Fruit fly (Drosophila melanogaster) whole organism, embryonic: Measurements from ENCODE around the gene AP-2mu.
A peak's percentile ranks its signal among the peaks of the same experiment; 100 is the strongest.

Source experiments
- Ada2b ChIP-seq: fragments of 200-800 bp; sonication (Bioruptor generic); IDR thresholded peaks from 2 replicates; pipeline ENCODE4 v1.3.6; 2022; ENCODE audit warnings: missing biosample characterization, missing genetic modification characterization
- Antp ChIP-seq: fragments of 200-800 bp; sonication (Bioruptor generic); optimal IDR thresholded peaks from 3 replicates; lab custom pipeline; 2016; ENCODE audit warnings: missing biosample characterization, missing genetic modification characterization
- Bgb ChIP-seq: fragments of 200-800 bp; sonication (Bioruptor generic); IDR thresholded peaks from 2 replicates; pipeline ENCODE4 v1.3.6; 2022; ENCODE audit warnings: missing biosample characterization, missing genetic modification characterization; ENCODE audit not compliant: partially characterized antibody
- CG10543 ChIP-seq: fragments of 200-800 bp; sonication (Bioruptor generic); optimal IDR thresholded peaks from 3 replicates; lab custom pipeline; 2017; ENCODE audit warnings: missing biosample characterization, mild to moderate bottlenecking, missing genetic modification characterization, moderate library complexity
- CG11093 ChIP-seq: fragments of 200-800 bp; sonication (Bioruptor generic); IDR thresholded peaks from 3 replicates; pipeline ENCODE4 v1.3.6; 2022; ENCODE audit warnings: missing biosample characterization, missing genetic modification characterization
- CG11456 ChIP-seq: fragments of 200-800 bp; sonication (Bioruptor generic); IDR thresholded peaks from 3 replicates; pipeline ENCODE4 v1.3.6; 2022; ENCODE audit warnings: missing biosample characterization, missing genetic modification characterization
- CG12071 ChIP-seq: fragments of 200-800 bp; sonication (Bioruptor generic); optimal IDR thresholded peaks from 3 replicates; lab custom pipeline; 2018; ENCODE audit warnings: missing biosample characterization, mild to moderate bottlenecking, missing genetic modification characterization
- CG1233 ChIP-seq: fragments of 200-800 bp; sonication (Bioruptor generic); optimal IDR thresholded peaks from 4 replicates; lab custom pipeline; 2018; ENCODE audit warnings: missing biosample characterization, mild to moderate bottlenecking, missing genetic modification characterization
- CG12769 ChIP-seq: fragments of 200-800 bp; sonication (Bioruptor generic); optimal IDR thresholded peaks from 2 replicates; lab custom pipeline; 2019; ENCODE audit warnings: missing biosample characterization, mild to moderate bottlenecking, missing genetic modification characterization, moderate library complexity
- CG14965 ChIP-seq: fragments of 200-800 bp; sonication (Bioruptor generic); optimal IDR thresholded peaks from 2 replicates; lab custom pipeline; 2016; ENCODE audit warnings: missing biosample characterization, missing genetic modification characterization, borderline replicate concordance
- CG1603 ChIP-seq: fragments of 200-800 bp; sonication (Bioruptor generic); optimal IDR thresholded peaks from 2 replicates; lab custom pipeline; 2019; ENCODE audit warnings: missing biosample characterization, mild to moderate bottlenecking, missing genetic modification characterization, moderate library complexity
- CG17328 ChIP-seq: fragments of 200-800 bp; sonication (Bioruptor generic); IDR thresholded peaks from 2 replicates; pipeline ENCODE4 v1.3.6; 2022; ENCODE audit warnings: missing biosample characterization, missing genetic modification characterization
- CG2120 ChIP-seq: fragments of 200-800 bp; sonication (Bioruptor generic); optimal IDR thresholded peaks from 3 replicates; lab custom pipeline; 2016; ENCODE audit warnings: missing biosample characterization, missing genetic modification characterization
- CG2889 ChIP-seq: fragments of 200-800 bp; sonication (Bioruptor generic); IDR thresholded peaks from 3 replicates; pipeline ENCODE4 v1.3.6; 2022; ENCODE audit warnings: missing biosample characterization, missing genetic modification characterization
- CG31441 ChIP-seq: fragments of 200-800 bp; sonication (Bioruptor generic); IDR thresholded peaks from 2 replicates; pipeline ENCODE4 v1.3.6; 2022; ENCODE audit warnings: missing biosample characterization, missing genetic modification characterization
- CG32767 ChIP-seq: fragments of 200-800 bp; sonication (Bioruptor generic); IDR thresholded peaks from 2 replicates; pipeline ENCODE4 v1.3.6; 2022; ENCODE audit warnings: missing biosample characterization, missing genetic modification characterization
- CG3726 ChIP-seq: fragments of 200-800 bp; sonication (Bioruptor generic); IDR thresholded peaks from 3 replicates; pipeline ENCODE4, ENCODE4 v1.3.6; 2022; ENCODE audit warnings: missing biosample characterization, missing genetic modification characterization
- CG7839 ChIP-seq: fragments of 200-800 bp; sonication (Bioruptor generic); optimal IDR thresholded peaks from 3 replicates; lab custom pipeline; 2018; ENCODE audit warnings: missing biosample characterization, mild to moderate bottlenecking, missing genetic modification characterization, moderate library complexity
- CG9797 ChIP-seq: fragments of 200-800 bp; sonication (Bioruptor generic); optimal IDR thresholded peaks from 3 replicates; lab custom pipeline; 2018; ENCODE audit warnings: missing biosample characterization, mild to moderate bottlenecking, missing genetic modification characterization
- HLH3B ChIP-seq: fragments of 200-800 bp; sonication (Bioruptor generic); IDR thresholded peaks from 2 replicates; pipeline ENCODE4 v1.3.6; 2022; ENCODE audit warnings: missing biosample characterization, missing genetic modification characterization
- Hr3 ChIP-seq: fragments of 200-800 bp; sonication (Bioruptor generic); optimal IDR thresholded peaks from 3 replicates; lab custom pipeline; 2016; ENCODE audit warnings: missing biosample characterization, missing genetic modification characterization
- Lim3 ChIP-seq: fragments of 200-800 bp; sonication (Bioruptor generic); IDR thresholded peaks from 2 replicates; pipeline ENCODE4 v1.3.6; 2022; ENCODE audit warnings: missing biosample characterization, missing genetic modification characterization
- Med ChIP-seq: fragments of 200-800 bp; sonication (Bioruptor generic); peaks from one replicate; lab custom pipeline; 2016; ENCODE audit warnings: missing biosample characterization, missing genetic modification characterization, mild to moderate bottlenecking, inconsistent platforms, moderate library complexity
- NK7.1 ChIP-seq: fragments of 200-800 bp; sonication (Bioruptor generic); optimal IDR thresholded peaks from 3 replicates; lab custom pipeline; 2016; ENCODE audit warnings: missing biosample characterization, missing genetic modification characterization
- Neu2 ChIP-seq: fragments of 200-800 bp; sonication (Bioruptor generic); optimal IDR thresholded peaks from 3 replicates; lab custom pipeline; 2016; ENCODE audit warnings: missing biosample characterization, missing genetic modification characterization, borderline replicate concordance
- Oaz ChIP-seq: fragments of 200-800 bp; sonication (Bioruptor generic); IDR thresholded peaks from 2 replicates; pipeline ENCODE4 v1.3.6; 2022; ENCODE audit warnings: missing biosample characterization, missing genetic modification characterization
- TFAM ChIP-seq: fragments of 200-800 bp; sonication (Bioruptor generic); optimal IDR thresholded peaks from 2 replicates; lab custom pipeline; 2017; ENCODE audit warnings: missing biosample characterization, missing genetic modification characterization, inconsistent platforms
- Trl ChIP-seq, 3 experiments: fragments of >200 bp in 2 of 3; fragments of 200-800 bp in 1 of 3; sonication (Bioruptor generic) in 1 of 3; optimal IDR thresholded peaks; 2 replicates in 1 of 3; 3 replicates in 2 of 3; lab custom pipeline; 2016 to 2017; ENCODE audit warnings: missing biosample characterization in 1 of 3, missing genetic modification characterization in 1 of 3
- Vsx1 ChIP-seq: fragments of 200-800 bp; sonication (Bioruptor generic); optimal IDR thresholded peaks from 2 replicates; lab custom pipeline; 2017; ENCODE audit warnings: missing biosample characterization, mild to moderate bottlenecking, missing genetic modification characterization, missing genetic modification reagents
- Xbp1 ChIP-seq: fragments of 200-800 bp; sonication (Bioruptor generic); optimal IDR thresholded peaks from 3 replicates; lab custom pipeline; 2016; ENCODE audit warnings: missing biosample characterization, mild to moderate bottlenecking, missing genetic modification characterization
- al ChIP-seq: fragments of 200-800 bp; sonication (Bioruptor generic); IDR thresholded peaks from 2 replicates; pipeline ENCODE4 v1.3.6; 2022; ENCODE audit warnings: missing biosample characterization, missing genetic modification characterization
- ara ChIP-seq: fragments of 200-800 bp; sonication (Bioruptor generic); IDR thresholded peaks from 2 replicates; pipeline ENCODE4 v1.3.6; 2022; ENCODE audit warnings: missing biosample characterization, missing genetic modification characterization
- eve ChIP-seq, 2 experiments: fragments of >200 bp; optimal IDR thresholded peaks; 2 replicates each; lab custom pipeline; 2017; ENCODE audit warnings: missing biosample characterization in 2 of 2, missing genetic modification characterization in 2 of 2
- fd64A ChIP-seq: fragments of 200-800 bp; sonication (Bioruptor generic); optimal IDR thresholded peaks from 3 replicates; lab custom pipeline; 2018; ENCODE audit warnings: missing biosample characterization, mild to moderate bottlenecking, missing genetic modification characterization
- gsb-n ChIP-seq: fragments of 200-800 bp; sonication (Bioruptor generic); optimal IDR thresholded peaks from 3 replicates; lab custom pipeline; 2018; ENCODE audit warnings: missing biosample characterization, mild to moderate bottlenecking, missing genetic modification characterization
- gt ChIP-seq: fragments of 200-800 bp; sonication (Bioruptor generic); IDR thresholded peaks from 2 replicates; pipeline ENCODE4 v1.3.6; 2022; ENCODE audit warnings: missing biosample characterization, missing genetic modification characterization
- peb ChIP-seq: fragments of 200-800 bp; sonication (Bioruptor generic); IDR thresholded peaks from 2 replicates; pipeline ENCODE4 v1.3.6; 2022; ENCODE audit warnings: missing biosample characterization, missing genetic modification characterization
- pho ChIP-seq: fragments of 200-800 bp; sonication (Bioruptor generic); optimal IDR thresholded peaks from 2 replicates; lab custom pipeline; 2016; ENCODE audit warnings: missing biosample characterization, missing genetic modification characterization
- pnt ChIP-seq: fragments of 200-800 bp; sonication (Bioruptor generic); optimal IDR thresholded peaks from 3 replicates; lab custom pipeline; 2016; ENCODE audit warnings: missing biosample characterization, missing genetic modification characterization
- pzg ChIP-seq: fragments of 200-800 bp; sonication (Bioruptor generic); optimal IDR thresholded peaks from 3 replicates; lab custom pipeline; 2018; ENCODE audit warnings: missing biosample characterization, mild to moderate bottlenecking, missing genetic modification characterization, moderate library complexity
- ranshi ChIP-seq: fragments of 200-800 bp; sonication (Bioruptor generic); IDR thresholded peaks from 2 replicates; pipeline ENCODE4 v1.3.6; 2022; ENCODE audit warnings: missing biosample characterization, missing genetic modification characterization
- sens-2 ChIP-seq: fragments of 200-800 bp; sonication (Bioruptor generic); IDR thresholded peaks from 2 replicates; pipeline ENCODE4 v1.3.6; 2022; ENCODE audit warnings: missing biosample characterization, missing genetic modification characterization
- sima ChIP-seq: fragments of 200-800 bp; sonication (Bioruptor generic); optimal IDR thresholded peaks from 2 replicates; lab custom pipeline; 2016; ENCODE audit warnings: missing biosample characterization, missing genetic modification characterization
- sob ChIP-seq: fragments of 200-800 bp; sonication (Bioruptor generic); IDR thresholded peaks from 2 replicates; pipeline ENCODE4 v1.3.6; 2022; ENCODE audit warnings: missing biosample characterization, missing genetic modification characterization
- ttk ChIP-seq: fragments of 200-800 bp; sonication (Bioruptor generic); IDR thresholded peaks from 2 replicates; pipeline ENCODE4 v2.1.2; 2022; ENCODE audit warnings: missing biosample characterization, missing genetic modification characterization
- tx ChIP-seq: fragments of 200-800 bp; sonication (Bioruptor generic); optimal IDR thresholded peaks from 2 replicates; lab custom pipeline; 2016; ENCODE audit warnings: missing biosample characterization, missing genetic modification characterization
- wdn ChIP-seq: fragments of 200-800 bp; sonication (Bioruptor generic); IDR thresholded peaks from 2 replicates; pipeline ENCODE4 v1.3.6; 2022; ENCODE audit warnings: missing biosample characterization, missing genetic modification characterization
- zen2 ChIP-seq: fragments of 200-800 bp; sonication (Bioruptor generic); IDR thresholded peaks from 3 replicates; pipeline ENCODE4 v1.3.6; 2022; ENCODE audit warnings: missing biosample characterization, missing genetic modification characterization; ENCODE audit not compliant: partially characterized antibody
- zf30C ChIP-seq: fragments of 200-800 bp; sonication (Bioruptor generic); optimal IDR thresholded peaks from 3 replicates; lab custom pipeline; 2018; ENCODE audit warnings: missing biosample characterization, mild to moderate bottlenecking, missing genetic modification characterization
- zfh1 ChIP-seq: fragments of 200-800 bp; sonication (Bioruptor generic); IDR thresholded peaks from 3 replicates; pipeline ENCODE4 v1.3.6; 2022; ENCODE audit warnings: missing biosample characterization, missing genetic modification characterization

The AP-2mu gene

dm6 chr3R:22447195-22447873 is 14.9 kb upstream of the AP-2mu start, which contains the start of gene CG34288 (continued):
- TF ChIP-seq NK7.1 (GFP tag; lab: Kevin White, UChicago), result no peak
- TF ChIP-seq gt (GFP tag; lab: Robert Waterston, UW), result no peak
- TF ChIP-seq Vsx1 (GFP tag; lab: Kevin White, UChicago), result peak; percentile 96
- peak; percentile 34; the same call in 2 of the 3 replicates for TF ChIP-seq zfh1
- 0 out of 2 replicates have a peak, but pooled peaks have one; percentile 9 for TF ChIP-seq HLH3B (GFP tag; lab: Robert Waterston, UW)
- peak; percentile 91 for TF ChIP-seq Med
- no peak for TF ChIP-seq zf30C (GFP tag; lab: Kevin White, UChicago)
- TF ChIP-seq sima (GFP tag; lab: Kevin White, UChicago), result no peak
- peak; percentile 53 for TF ChIP-seq CG1603 (tag; lab: Kevin White, UChicago)
- 0 out of 2 replicates have a peak, but pooled peaks have one; percentile 4 for TF ChIP-seq Ada2b (GFP tag; lab: Robert Waterston, UW)
- TF ChIP-seq ttk (GFP tag; lab: Robert Waterston, UW), result peak; percentile 31; the same call in 1 of the 2 replicates
- TF ChIP-seq sens-2 (GFP tag; lab: Robert Waterston, UW), result no peak
- peak; percentile 2 for TF ChIP-seq tx (GFP tag; lab: Kevin White, UChicago)
- TF ChIP-seq Oaz, result no peak
- TF ChIP-seq sob, result peak; percentile 73
- TF ChIP-seq Bgb (GFP tag; lab: Robert Waterston, UW), result peak; percentile 29; the same call in 1 of the 2 replicates
- TF ChIP-seq eve (GFP tag; optimal IDR thresholded peaks at IDR 0.05; lab: Kevin White, UChicago), result no peak
- TF ChIP-seq CG32767 (GFP tag; lab: Robert Waterston, UW), result no peak
- TF ChIP-seq CG2120 (GFP tag; lab: Kevin White, UChicago), result peak; percentile 73
- peak; percentile 11 for TF ChIP-seq CG7839 (tag; lab: Kevin White, UChicago)
- TF ChIP-seq CG14965, result no peak
- peak; percentile 81 for TF ChIP-seq CG12769 (tag; lab: Kevin White, UChicago)
- no peak for TF ChIP-seq pzg (GFP tag; lab: Kevin White, UChicago)
- TF ChIP-seq CG10543, result peak; percentile 37
- no peak for TF ChIP-seq Lim3 (GFP tag; lab: Robert Waterston, UW)
- 0 out of 2 replicates have a peak, but pooled peaks have one; percentile 19 for TF ChIP-seq ara
- TF ChIP-seq TFAM, result no peak
- peak; percentile 28 for TF ChIP-seq CG12071 (GFP tag; lab: Kevin White, UChicago)
- TF ChIP-seq CG9797 (GFP tag; lab: Kevin White, UChicago), result no peak
- no peak for TF ChIP-seq peb (GFP tag; lab: Robert Waterston, UW)
- TF ChIP-seq pho, result peak; percentile 4
- TF ChIP-seq gsb-n, result no peak
- no peak for TF ChIP-seq fd64A
- TF ChIP-seq wdn (GFP tag; lab: Robert Waterston, UW), result peak; percentile 51; the same call in 1 of the 2 replicates
- peak; percentile 3; the same call in 1 of the 3 replicates for TF ChIP-seq zen2 (GFP tag; lab: Robert Waterston, UW)
- TF ChIP-seq Neu2, result no peak
- TF ChIP-seq ranshi, result peak; percentile 53; the same call in 1 of the 2 replicates
- no peak for TF ChIP-seq CG1233
- peak; percentile 27 for TF ChIP-seq Hr3
- TF ChIP-seq CG3726 (GFP tag; lab: Robert Waterston, UW), result no peak
- peak; percentile 44; the same call in 1 of the 2 replicates for TF ChIP-seq al (GFP tag; lab: Robert Waterston, UW)
- TF ChIP-seq pnt, result no peak
- peak; percentile 68 for TF ChIP-seq Antp
- TF ChIP-seq Trl (optimal IDR thresholded peaks at IDR 0.05; lab: Kevin White, UChicago), result no peak
- TF ChIP-seq Trl (GFP tag; optimal IDR thresholded peaks at IDR 0.05; lab: Kevin White, UChicago), result peak; percentile 6
- TF ChIP-seq CG2889 (GFP tag; lab: Robert Waterston, UW), result no peak
- TF ChIP-seq Xbp1, result no peak
- TF ChIP-seq CG31441 (GFP tag; lab: Robert Waterston, UW), result no peak
- TF ChIP-seq CG11456 (GFP tag; lab: Robert Waterston, UW), result peak; percentile 85
- TF ChIP-seq CG11093 (GFP tag; lab: Robert Waterston, UW), result no peak
- peak; percentile 42; the same call in 1 of the 2 replicates for TF ChIP-seq CG17328 (GFP tag; lab: Robert Waterston, UW)
